In the genomic region with DNA sequence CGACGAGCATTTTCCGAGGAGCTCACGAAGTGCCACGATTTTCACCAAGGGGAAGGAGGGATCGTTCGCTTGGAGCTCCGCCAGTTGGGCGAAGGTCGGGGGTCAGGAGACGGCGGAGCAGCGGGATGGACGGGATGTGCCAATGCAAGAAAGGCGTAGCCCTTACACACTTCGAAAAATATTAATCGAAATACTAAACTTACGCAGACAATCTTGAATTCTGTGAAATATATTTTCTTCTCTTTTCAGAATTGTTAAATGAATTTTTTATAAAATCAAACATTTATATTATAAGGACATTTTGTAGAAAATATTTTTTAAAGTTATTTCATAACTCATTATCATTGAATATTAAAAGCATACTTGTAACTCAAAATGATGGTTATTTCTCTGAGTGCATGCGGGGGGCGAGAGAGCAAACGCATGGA, we compare ENCODE assay signal across 1 fruit fly cellular context.
TF ChIP-seq lines count a peak whose summit lies in the region.

No protein-coding gene starts in this region.

TF ChIP-seq in whole organism, embryonic, 481 proteins besides CTCF, POLR2A, EP300 and RAD21 (continued from another document):
- no peak for TF ChIP-seq ac (GFP tag; optimal IDR thresholded peaks at IDR 0.05; lab: Kevin White, UChicago)
- TF ChIP-seq CG11247 (GFP tag; IDR thresholded peaks at IDR 0.05; lab: Robert Waterston, UW): no peak
- TF ChIP-seq CG17186 (GFP tag; optimal IDR thresholded peaks at IDR 0.05; lab: Kevin White, UChicago): no peak
- no peak for TF ChIP-seq Lim3 (GFP tag; IDR thresholded peaks at IDR 0.05; lab: Robert Waterston, UW)
- 0 out of 2 replicates have a peak, but pooled peaks have one; percentile 13 for TF ChIP-seq Doc2 (GFP tag; IDR thresholded peaks at IDR 0.05; lab: Robert Waterston, UW)
- TF ChIP-seq slou (GFP tag; optimal IDR thresholded peaks at IDR 0.05; lab: Kevin White, UChicago): no peak
- TF ChIP-seq pan (optimal IDR thresholded peaks at IDR 0.05; lab: Kevin White, UChicago): no peak
- no peak for TF ChIP-seq pan (GFP tag; optimal IDR thresholded peaks at IDR 0.05 in 1 of 2, IDR thresholded peaks at IDR 0.05 in 1 of 2)
- TF ChIP-seq Nf-YB (GFP tag; optimal IDR thresholded peaks at IDR 0.05; lab: Kevin White, UChicago): peak; percentile 34
- TF ChIP-seq CG16779 (GFP tag; IDR thresholded peaks at IDR 0.05; lab: Robert Waterston, UW): no peak
- no peak for TF ChIP-seq mld (GFP tag; IDR thresholded peaks at IDR 0.05; lab: Robert Waterston, UW; ENCODE audit: partially characterized antibody)
- TF ChIP-seq CG3847 (GFP tag; IDR thresholded peaks at IDR 0.05; lab: Robert Waterston, UW): peak; percentile 46
- no peak for TF ChIP-seq CG12299 (tag; optimal IDR thresholded peaks at IDR 0.05; lab: Kevin White, UChicago)
- TF ChIP-seq CG1529 (GFP tag; optimal IDR thresholded peaks at IDR 0.05; lab: Kevin White, UChicago): no peak
- no peak for TF ChIP-seq CG11085 (GFP tag; IDR thresholded peaks at IDR 0.05; lab: Robert Waterston, UW)
- no peak for TF ChIP-seq cwo (GFP tag; optimal IDR thresholded peaks at IDR 0.05; lab: Kevin White, UChicago)
- TF ChIP-seq CG7786 (GFP tag; optimal IDR thresholded peaks at IDR 0.05; lab: Kevin White, UChicago): no peak
- TF ChIP-seq CG42726 (GFP tag; IDR thresholded peaks at IDR 0.05; lab: Robert Waterston, UW; ENCODE audit: partially characterized antibody): no peak
- TF ChIP-seq emc (GFP tag; optimal IDR thresholded peaks at IDR 0.05; lab: Kevin White, UChicago): no peak
- TF ChIP-seq CG2712 (tag; optimal IDR thresholded peaks at IDR 0.05; lab: Kevin White, UChicago): peak; percentile 72
- TF ChIP-seq lov (optimal IDR thresholded peaks at IDR 0.05; lab: Kevin White, UChicago): no peak
- TF ChIP-seq lov (GFP tag; IDR thresholded peaks at IDR 0.05; lab: Robert Waterston, UW): no peak
- TF ChIP-seq CG16863 (GFP tag; optimal IDR thresholded peaks at IDR 0.05; lab: Kevin White, UChicago): no peak
- TF ChIP-seq scrt (GFP tag; optimal IDR thresholded peaks at IDR 0.05; lab: Kevin White, UChicago): no peak
- TF ChIP-seq z (GFP tag; IDR thresholded peaks at IDR 0.05; lab: Robert Waterston, UW): no peak
- TF ChIP-seq ftz-f1 (GFP tag; optimal IDR thresholded peaks at IDR 0.05; lab: Kevin White, UChicago): no peak
- TF ChIP-seq CG9215 (GFP tag; IDR thresholded peaks at IDR 0.05; lab: Robert Waterston, UW): no peak
- TF ChIP-seq wdn (GFP tag; IDR thresholded peaks at IDR 0.05; lab: Robert Waterston, UW): no peak
- peak; percentile 45 for TF ChIP-seq D19A (tag; optimal IDR thresholded peaks at IDR 0.05; lab: Kevin White, UChicago)
- no peak for TF ChIP-seq sna (GFP tag; IDR thresholded peaks at IDR 0.05; lab: Robert Waterston, UW; ENCODE audit: partially characterized antibody)
- no peak for TF ChIP-seq bowl (GFP tag; IDR thresholded peaks at IDR 0.05; lab: Robert Waterston, UW)
- TF ChIP-seq BEAF-32 (GFP tag; optimal IDR thresholded peaks at IDR 0.05; lab: Kevin White, UChicago): no peak
- TF ChIP-seq Dip2 (GFP tag; IDR thresholded peaks at IDR 0.05; lab: Robert Waterston, UW): no peak
- TF ChIP-seq CG17385 (GFP tag; optimal IDR thresholded peaks at IDR 0.05; lab: Kevin White, UChicago): peak; percentile 33
- no peak for TF ChIP-seq Nf-YA (GFP tag; IDR thresholded peaks at IDR 0.05; lab: Robert Waterston, UW)
- peak in 1 of 3 experiments; percentile 23 for TF ChIP-seq lola (GFP tag; optimal IDR thresholded peaks at IDR 0.05; lab: Kevin White, UChicago)
- 0 out of 2 replicates have a peak, but pooled peaks have one; percentile 29 for TF ChIP-seq esg (GFP tag; conservative IDR thresholded peaks at IDR 0.05; lab: Robert Waterston, UW)
- no peak for TF ChIP-seq vvl (GFP tag; IDR thresholded peaks at IDR 0.05; lab: Robert Waterston, UW)
- no peak for TF ChIP-seq CG4854 (GFP tag; optimal IDR thresholded peaks at IDR 0.05; lab: Kevin White, UChicago)
- TF ChIP-seq CG9609 (GFP tag; optimal IDR thresholded peaks at IDR 0.05; lab: Kevin White, UChicago): no peak
- no peak for TF ChIP-seq unc-4 (GFP tag; IDR thresholded peaks at IDR 0.05; lab: Robert Waterston, UW; ENCODE audit: partially characterized antibody)
- TF ChIP-seq CG5953 (GFP tag; IDR thresholded peaks at IDR 0.05; lab: Robert Waterston, UW): no peak
- peak; percentile 75 for TF ChIP-seq dysf (GFP tag; IDR thresholded peaks at IDR 0.05; lab: Robert Waterston, UW)
- TF ChIP-seq trem (tag; optimal IDR thresholded peaks at IDR 0.05; lab: Kevin White, UChicago): no peak
- peak; percentile 16 for TF ChIP-seq CG3407 (GFP tag; optimal IDR thresholded peaks at IDR 0.05; lab: Kevin White, UChicago)
TF ChIP-seq in whole organism, embryonic: peak in this region for 118.
